Worm (Caenorhabditis elegans) whole organism, mixed stage, embryonic: Measurements from ENCODE around the gene grl-19.

Experiments used
- bed-3 ChIP-seq: fragments of 200-800 bp; sonication (Bioruptor generic); optimal IDR thresholded peaks from 3 replicates; lab custom pipeline; 2018; ENCODE audit warnings: mild to moderate bottlenecking, missing genetic modification characterization, moderate library complexity, missing compliant biosample characterization
- blmp-1 ChIP-seq: fragments of 150-350 bp; optimal IDR thresholded peaks from 2 replicates; lab custom pipeline; 2014; ENCODE audit warnings: missing biosample characterization, missing genetic modification characterization
- cnd-1 ChIP-seq: fragments of 200-800 bp; sonication (Bioruptor generic); optimal IDR thresholded peaks from 2 replicates; lab custom pipeline; 2018; ENCODE audit warnings: mild to moderate bottlenecking, missing genetic modification characterization, missing compliant biosample characterization
- elt-1 ChIP-seq: sonication (generic microtip); optimal IDR thresholded peaks from 2 replicates; lab custom pipeline; 2017; ENCODE audit warnings: missing genetic modification characterization, mild to moderate bottlenecking, missing compliant biosample characterization, antibody characterized with exemption, moderate library complexity, borderline replicate concordance; ENCODE audit not compliant: insufficient read depth
- lin-13 ChIP-seq: fragments of 150-350 bp; optimal IDR thresholded peaks from 2 replicates; lab custom pipeline; 2014; ENCODE audit warnings: missing biosample characterization, missing genetic modification characterization
- lsy-2 ChIP-seq: fragments of 150-350 bp; optimal IDR thresholded peaks from 2 replicates; lab custom pipeline; 2014; ENCODE audit warnings: missing biosample characterization, missing genetic modification characterization
- mab-5 ChIP-seq: fragments of 150-350 bp; optimal IDR thresholded peaks from 2 replicates; lab custom pipeline; 2014; ENCODE audit warnings: missing biosample characterization, missing genetic modification characterization
- nhr-237 ChIP-seq: fragments of 150-350 bp; optimal IDR thresholded peaks from 2 replicates; lab custom pipeline; 2014; ENCODE audit warnings: missing biosample characterization, missing genetic modification characterization
- nhr-76 ChIP-seq: sonication (generic microtip); optimal IDR thresholded peaks from 2 replicates; lab custom pipeline; 2017; ENCODE audit warnings: missing biosample characterization, missing genetic modification characterization
- pha-4 ChIP-seq: fragments of 150-350 bp; optimal IDR thresholded peaks from 2 replicates; lab custom pipeline; 2018; ENCODE audit warnings: missing biosample characterization, missing genetic modification reagents, missing genetic modification characterization
- snpc-4 ChIP-seq: fragments of 150-350 bp; optimal IDR thresholded peaks from 2 replicates; lab custom pipeline; 2014; ENCODE audit warnings: missing biosample characterization, missing genetic modification characterization
- ztf-11 ChIP-seq: fragments of 150-350 bp; optimal IDR thresholded peaks from 2 replicates; lab custom pipeline; 2014; ENCODE audit warnings: missing biosample characterization, missing genetic modification characterization

- TF ChIP-seq lin-13, result no peak
- TF ChIP-seq nhr-237, result no peak
- TF ChIP-seq blmp-1 (tag; lab: Kevin White, UChicago), result no peak
- no peak for TF ChIP-seq pha-4 (tag; lab: Kevin White, UChicago)
- no peak for TF ChIP-seq nhr-76
- TF ChIP-seq snpc-4 (tag; lab: Kevin White, UChicago), result no peak
- no peak for TF ChIP-seq bed-3 (GFP tag; lab: Kevin White, UChicago)
- TF ChIP-seq elt-1 (tag; lab: Kevin White, UChicago), result no peak
- no peak for TF ChIP-seq lsy-2 (tag; lab: Kevin White, UChicago)
- TF ChIP-seq cnd-1, result no peak
- TF ChIP-seq mab-5 (tag; lab: Kevin White, UChicago), result no peak
- no peak for TF ChIP-seq ztf-11 (tag; lab: Kevin White, UChicago)
Observed at ce11 chrIV:244843-245242, 7.5 kb downstream of the grl-19 start, which contains the start of gene aass-1.
